Worm (Caenorhabditis elegans) whole organism, L1 larva: ENCODE data around the gene miro-1.

Source experiments
- C04F5.9 ChIP-seq: sonication (generic microtip); optimal IDR thresholded peaks from 2 replicates; lab custom pipeline; 2016; ENCODE audit warnings: missing genetic modification characterization, missing compliant biosample characterization
- C16A3.4 ChIP-seq: fragments of 150-350 bp; optimal IDR thresholded peaks from 2 replicates; lab custom pipeline; 2014; ENCODE audit warnings: missing biosample characterization, missing genetic modification characterization
- aly-2 ChIP-seq: fragments of 150-350 bp; optimal IDR thresholded peaks from 2 replicates; lab custom pipeline; 2014; ENCODE audit warnings: missing biosample characterization, missing genetic modification characterization
- ceh-63 ChIP-seq: fragments of 200-800 bp; sonication (Bioruptor generic); optimal IDR thresholded peaks from 2 replicates; lab custom pipeline; 2018; ENCODE audit warnings: mild to moderate bottlenecking, missing genetic modification characterization, missing compliant biosample characterization
- ceh-8 ChIP-seq: fragments of 200-800 bp; sonication (Bioruptor generic); optimal IDR thresholded peaks from 2 replicates; lab custom pipeline; 2018; ENCODE audit warnings: mild to moderate bottlenecking, missing genetic modification characterization, moderate library complexity, missing compliant biosample characterization
- ceh-82 ChIP-seq, 3 experiments: fragments of 150-350 bp in 1 of 3; sonication (generic microtip) in 2 of 3; optimal IDR thresholded peaks; 2 replicates each; lab custom pipeline; 2014 to 2017; ENCODE audit warnings: missing biosample characterization in 3 of 3, missing genetic modification characterization in 3 of 3
- ces-1 ChIP-seq: fragments of 150-350 bp; optimal IDR thresholded peaks from 2 replicates; lab custom pipeline; 2014; ENCODE audit warnings: missing biosample characterization, missing genetic modification reagents, missing genetic modification characterization
- egl-27 ChIP-seq, 2 experiments: fragments of 150-350 bp in 1 of 2; sonication (generic microtip); optimal IDR thresholded peaks; 3 replicates each; lab custom pipeline; 2017 to 2018; ENCODE audit warnings: missing biosample characterization in 2 of 2, missing genetic modification characterization in 2 of 2, missing genetic modification reagents in 2 of 2
- elt-2 ChIP-seq: sonication (generic microtip); optimal IDR thresholded peaks from 2 replicates; lab custom pipeline; 2016; ENCODE audit warnings: missing genetic modification characterization, mild to moderate bottlenecking, inconsistent platforms, missing compliant biosample characterization, missing genetic modification reagents
- ets-5 ChIP-seq: fragments of 200-800 bp; sonication (Bioruptor generic); IDR thresholded peaks from 2 replicates; pipeline ENCODE4 v1.3.6; 2022; ENCODE audit warnings: missing genetic modification characterization, missing compliant biosample characterization
- fkh-10 ChIP-seq: sonication (generic microtip); optimal IDR thresholded peaks from 2 replicates; lab custom pipeline; 2017; ENCODE audit warnings: missing biosample characterization, missing genetic modification reagents, missing genetic modification characterization
- fkh-4 ChIP-seq: sonication (generic microtip); optimal IDR thresholded peaks from 2 replicates; lab custom pipeline; 2016; ENCODE audit warnings: missing compliant biosample characterization, missing genetic modification characterization, borderline replicate concordance
- grh-1 ChIP-seq: fragments of 200-800 bp; sonication (Bioruptor generic); IDR thresholded peaks from 2 replicates; pipeline ENCODE4 v1.3.6; 2022; ENCODE audit warnings: missing genetic modification reagents, missing genetic modification characterization, missing compliant biosample characterization
- jun-1 ChIP-seq: fragments of 150-350 bp; optimal IDR thresholded peaks from 2 replicates; lab custom pipeline; 2014; ENCODE audit warnings: missing biosample characterization, missing genetic modification reagents, missing genetic modification characterization
- lin-13 ChIP-seq: fragments of 150-350 bp; optimal IDR thresholded peaks from 2 replicates; lab custom pipeline; 2014; ENCODE audit warnings: missing biosample characterization, missing genetic modification reagents, missing genetic modification characterization
- mdl-1 ChIP-seq, 2 experiments: fragments of 150-350 bp; optimal IDR thresholded peaks; 2 replicates each; lab custom pipeline; 2014 to 2017; ENCODE audit warnings: missing biosample characterization in 2 of 2, missing genetic modification characterization in 2 of 2, inconsistent platforms in 1 of 2
- nhr-19 ChIP-seq: fragments of 200-800 bp; sonication (Bioruptor generic); conservative IDR thresholded peaks from 2 replicates; pipeline ENCODE4 v1.3.6; 2022; ENCODE audit warnings: missing genetic modification characterization, missing compliant biosample characterization
- nhr-20 ChIP-seq: sonication (generic microtip); optimal IDR thresholded peaks from 2 replicates; lab custom pipeline; 2016; ENCODE audit warnings: mild to moderate bottlenecking, missing genetic modification characterization, missing compliant biosample characterization
- nhr-237 ChIP-seq: fragments of 150-350 bp; optimal IDR thresholded peaks from 2 replicates; lab custom pipeline; 2014; ENCODE audit warnings: missing biosample characterization, missing genetic modification characterization
- nhr-71 ChIP-seq: sonication (generic microtip); optimal IDR thresholded peaks from 2 replicates; lab custom pipeline; 2016; ENCODE audit warnings: mild to moderate bottlenecking, missing genetic modification characterization, moderate library complexity, missing compliant biosample characterization
- nhr-76 ChIP-seq: sonication (generic microtip); optimal IDR thresholded peaks from 2 replicates; lab custom pipeline; 2017; ENCODE audit warnings: missing biosample characterization, missing genetic modification characterization
- nhr-85 ChIP-seq: sonication (generic microtip); peaks from one replicate; lab custom pipeline; 2016; ENCODE audit warnings: missing genetic modification characterization, inconsistent platforms, missing compliant biosample characterization
- pqm-1 ChIP-seq: sonication (generic microtip); optimal IDR thresholded peaks from 3 replicates; lab custom pipeline; 2017; ENCODE audit warnings: missing biosample characterization, missing genetic modification characterization
- skn-1 ChIP-seq: fragments of 150-350 bp; optimal IDR thresholded peaks from 2 replicates; lab custom pipeline; 2014; ENCODE audit warnings: missing biosample characterization, missing genetic modification characterization
- snpc-4 ChIP-seq: fragments of 150-350 bp; optimal IDR thresholded peaks from 2 replicates; lab custom pipeline; 2014; ENCODE audit warnings: missing biosample characterization, missing genetic modification characterization
- unc-30 ChIP-seq: sonication (generic microtip); optimal IDR thresholded peaks from 2 replicates; lab custom pipeline; 2017; ENCODE audit warnings: missing biosample characterization, missing genetic modification characterization
- unc-62 ChIP-seq: fragments of 150-350 bp; optimal IDR thresholded peaks from 2 replicates; lab custom pipeline; 2014; ENCODE audit warnings: missing biosample characterization, missing genetic modification reagents, missing genetic modification characterization
- unc-98 ChIP-seq: fragments of 200-800 bp; sonication (Bioruptor generic); IDR thresholded peaks from 2 replicates; pipeline ENCODE4 v1.3.6; 2022; ENCODE audit warnings: missing genetic modification characterization, missing compliant biosample characterization
- vab-15 ChIP-seq: sonication (generic microtip); optimal IDR thresholded peaks from 2 replicates; lab custom pipeline; 2017; ENCODE audit warnings: missing genotype, mild to moderate bottlenecking, missing genetic modification characterization, missing compliant biosample characterization
- xbp-1 ChIP-seq: sonication (generic microtip); optimal IDR thresholded peaks from 2 replicates; lab custom pipeline; 2016; ENCODE audit warnings: missing genetic modification characterization, missing compliant biosample characterization
- zip-4 ChIP-seq: fragments of 200-800 bp; sonication (Bioruptor generic); optimal IDR thresholded peaks from 2 replicates; lab custom pipeline; 2018; ENCODE audit warnings: mild to moderate bottlenecking, missing genetic modification characterization, moderate library complexity, missing compliant biosample characterization
- ztf-11 ChIP-seq, 2 experiments: sonication (generic microtip); optimal IDR thresholded peaks; 2 replicates each; lab custom pipeline; 2016 to 2017; ENCODE audit warnings: missing genetic modification characterization in 2 of 2, missing biosample characterization in 1 of 2, missing compliant biosample characterization in 1 of 2

The miro-1 gene

DNA sequence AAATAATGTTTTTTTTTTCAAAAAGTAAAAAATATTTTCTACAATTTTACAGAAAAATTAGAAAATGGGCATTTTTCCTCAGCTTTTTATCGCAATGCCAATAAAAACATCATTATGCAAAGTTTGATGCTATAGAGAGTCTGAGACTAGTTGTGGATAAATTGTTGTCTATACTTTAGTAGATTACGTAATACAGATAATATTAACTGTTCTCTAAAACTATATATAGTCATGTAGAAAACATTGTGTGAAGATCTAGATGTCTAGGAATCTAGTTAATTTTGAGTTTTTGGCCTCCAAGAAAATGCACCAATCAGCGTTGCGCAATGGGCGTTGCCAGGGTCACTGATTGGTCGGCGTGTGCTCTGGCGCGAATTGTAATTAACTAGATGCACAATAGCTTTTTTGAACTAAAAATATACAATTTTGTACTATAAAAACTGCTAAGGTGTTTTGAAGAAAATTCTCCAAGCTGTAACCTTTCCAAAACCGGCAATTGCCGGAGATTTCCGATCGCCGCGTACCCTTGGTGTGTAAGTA is 29.2 kb downstream of the miro-1 start:
- no peak for TF ChIP-seq skn-1 (tag; lab: Kevin White, UChicago)
- TF ChIP-seq fkh-4: no peak
- peak; percentile 62 for TF ChIP-seq xbp-1 (tag; lab: Kevin White, UChicago)
- no peak for TF ChIP-seq ces-1 (GFP tag; lab: Kevin White, UChicago)
- TF ChIP-seq fkh-10 (GFP tag; lab: Kevin White, UChicago): no peak
- TF ChIP-seq nhr-85: no peak
- TF ChIP-seq, all 84 proteins: peak for 1

DNA sequence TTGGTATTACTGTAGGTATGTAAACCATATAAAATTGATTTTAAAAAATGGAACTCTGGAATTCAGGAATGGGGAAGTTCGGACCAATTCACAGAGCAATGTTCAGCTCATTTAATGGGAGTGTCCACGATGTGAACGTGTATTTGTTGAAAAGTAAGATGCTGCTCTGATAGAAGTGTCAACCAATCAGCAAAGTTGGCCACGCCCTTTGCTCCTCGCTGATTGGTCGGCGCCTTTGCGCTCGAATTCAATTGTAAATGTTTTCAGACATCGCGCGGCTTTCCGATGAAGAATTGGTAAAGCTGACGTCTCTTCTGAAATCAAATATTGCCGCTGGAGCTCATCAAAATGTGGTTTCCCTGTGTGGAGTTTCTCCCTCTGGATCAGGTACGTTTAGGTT is 32.5 kb downstream of the miro-1 start:
- no peak for TF ChIP-seq ceh-63 (GFP tag; lab: Kevin White, UChicago)
- TF ChIP-seq nhr-85: peak; percentile 30

DNA sequence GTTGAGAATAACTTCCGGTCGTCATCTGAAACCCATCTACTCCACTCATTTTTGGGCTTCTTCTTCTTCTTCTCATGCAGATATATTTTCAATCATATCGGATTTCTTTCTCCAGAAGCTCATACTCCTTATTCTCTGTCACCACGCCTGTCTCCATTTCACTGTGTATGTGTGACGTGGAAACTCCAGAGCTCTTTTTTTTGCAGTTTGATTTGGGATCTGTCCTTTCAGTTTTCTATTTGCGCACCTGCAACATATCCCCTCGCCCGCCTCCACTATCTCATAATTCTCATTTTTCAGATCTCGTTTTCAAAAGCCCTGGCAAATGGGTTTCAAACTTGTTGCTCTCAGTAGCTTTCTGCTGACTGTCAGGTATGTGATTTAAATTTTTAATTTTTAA is 36.9 kb downstream of the miro-1 start, which contains the start of gene kin-36:
Gene kin-36 (plus strand): TSS at position 301 of the 400 bp plus-strand sequence.
- TF ChIP-seq aly-2 (no peak), nhr-85 (peak; percentile 51), unc-62 (GFP tag; lab: Kevin White, UChicago) (no peak)

DNA sequence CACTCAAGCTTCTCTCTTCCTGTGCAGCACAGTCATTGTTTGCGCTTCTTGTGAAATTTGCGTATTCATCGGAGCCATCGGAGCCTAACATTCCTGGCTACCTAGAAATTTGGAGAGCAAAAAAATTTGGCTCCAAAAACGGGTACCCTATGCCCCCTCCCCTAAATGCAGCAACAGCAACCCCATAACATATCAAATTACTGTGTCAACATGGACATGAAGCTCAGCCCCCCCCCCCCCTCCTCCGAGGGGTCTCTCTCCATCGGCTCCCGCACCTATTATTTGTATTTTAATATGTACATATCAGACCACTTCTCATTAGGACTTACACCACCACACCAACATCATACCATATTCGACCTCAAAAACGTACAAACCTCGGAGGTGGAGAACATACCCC is 41.3 kb downstream of the miro-1 start:
- TF ChIP-seq snpc-4 (no peak), lin-13 (GFP tag; lab: Kevin White, UChicago) (no peak), aly-2 (no peak), nhr-19 (GFP tag; lab: Robert Waterston, UW) (no peak), nhr-71 (tag; lab: Kevin White, UChicago) (no peak), unc-30 (tag; lab: Kevin White, UChicago) (no peak), jun-1 (tag; lab: Kevin White, UChicago) (no peak), nhr-76 (tag; lab: Kevin White, UChicago) (no peak), unc-98 (GFP tag; lab: Robert Waterston, UW) (no peak), ceh-82 (tag; optimal IDR thresholded peaks at IDR 0.05; lab: Kevin White, UChicago) (no peak), nhr-237 (tag; lab: Kevin White, UChicago) (no peak), egl-27 (tag; optimal IDR thresholded peaks at IDR 0.05; lab: Kevin White, UChicago) (no peak), mdl-1 (tag; optimal IDR thresholded peaks at IDR 0.05; lab: Kevin White, UChicago) (no peak)

DNA sequence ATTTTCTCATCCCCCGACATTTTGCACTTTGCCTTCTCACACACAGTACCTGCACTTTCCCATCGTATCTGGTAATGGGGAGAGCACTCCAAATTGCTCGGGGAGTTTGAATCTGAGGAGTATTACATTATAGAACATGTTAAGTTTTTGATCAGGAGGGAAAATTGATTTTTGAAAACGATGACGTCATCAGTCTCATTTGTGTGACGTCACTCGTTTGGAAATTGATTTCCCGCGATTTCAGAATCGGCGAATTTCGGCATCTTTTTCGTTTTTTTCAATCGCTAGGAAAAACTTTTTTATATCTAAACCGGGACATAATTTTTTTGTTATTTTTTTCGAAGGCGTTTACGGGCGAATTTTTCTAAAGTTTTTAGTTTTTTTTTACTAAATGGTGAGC is 42.3 kb downstream of the miro-1 start:
- TF ChIP-seq xbp-1 (tag; lab: Kevin White, UChicago) (no peak), elt-2 (no peak), grh-1 (GFP tag; lab: Robert Waterston, UW) (no peak), C04F5.9 (tag; lab: Kevin White, UChicago) (no peak), egl-27 (tag; optimal IDR thresholded peaks at IDR 0.05; lab: Kevin White, UChicago) (no peak), ceh-8 (no peak), pqm-1 (tag; lab: Kevin White, UChicago) (no peak), nhr-20 (tag; lab: Kevin White, UChicago) (no peak), jun-1 (tag; lab: Kevin White, UChicago) (no peak), zip-4 (no peak), ets-5 (GFP tag; lab: Robert Waterston, UW) (no peak), unc-62 (GFP tag; lab: Kevin White, UChicago) (no peak), C16A3.4 (tag; lab: Kevin White, UChicago) (no peak), vab-15 (no peak), ztf-11 (tag; optimal IDR thresholded peaks at IDR 0.05; lab: Kevin White, UChicago) (no peak)

DNA sequence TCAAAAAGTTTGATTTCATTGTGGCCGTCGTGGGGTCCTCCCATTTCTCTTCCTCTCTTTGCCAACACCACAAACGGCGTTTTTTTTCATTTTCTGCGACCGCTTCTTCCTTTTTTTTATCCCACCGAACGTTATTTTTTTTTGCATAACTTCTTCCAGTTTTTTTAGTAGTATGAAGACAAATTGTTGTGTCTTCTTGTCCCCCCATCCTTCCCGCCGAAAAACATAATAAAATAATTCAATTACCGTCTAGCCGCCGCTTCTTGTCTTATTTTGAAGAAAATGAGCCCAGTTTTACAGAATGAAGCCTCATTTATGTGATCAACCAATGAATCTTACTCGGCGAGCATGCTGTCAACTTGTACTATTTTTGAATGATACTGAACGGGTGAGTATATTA is 46.4 kb downstream of the miro-1 start, which contains the start of gene F29B9.12:
Gene F29B9.12 (plus strand): TSS at position 301 of the 400 bp plus-strand sequence.
- no peak for TF ChIP-seq ces-1 (GFP tag; lab: Kevin White, UChicago)
